Fruit fly (Drosophila melanogaster) Kc167 (cell line): ENCODE results near the gene Glut1.

Source experiments
- Myc ChIP-seq: fragments of >200 bp; optimal IDR thresholded peaks from 2 replicates; lab custom pipeline; 2017; ENCODE audit warnings: missing external identifiers
- Sin3A ChIP-seq: fragments of >200 bp; optimal IDR thresholded peaks from 2 replicates; lab custom pipeline; 2018; ENCODE audit warnings: missing external identifiers
- h ChIP-seq: fragments of >200 bp; optimal IDR thresholded peaks from 3 replicates; lab custom pipeline; 2018; ENCODE audit warnings: missing external identifiers
- insv ChIP-seq: fragments of >200 bp; optimal IDR thresholded peaks from 3 replicates; lab custom pipeline; 2018; ENCODE audit warnings: missing external identifiers
- psq ChIP-seq: fragments of >200 bp; optimal IDR thresholded peaks from 2 replicates; lab custom pipeline; 2017; ENCODE audit warnings: missing external identifiers
- ttk ChIP-seq: sonication (Bioruptor generic); optimal IDR thresholded peaks from 2 replicates; lab custom pipeline; 2017; ENCODE audit warnings: missing external identifiers

dm6 chr3L:1034887-1035260 lies 121.0 kb downstream of the Glut1 start:
- TF ChIP-seq Myc (lab: Kevin White, UChicago) (no peak), psq (lab: Kevin White, UChicago) (no peak), h (lab: Kevin White, UChicago) (no peak), insv (lab: Kevin White, UChicago) (no peak), ttk (lab: Kevin White, UChicago) (no peak), Sin3A (lab: Kevin White, UChicago) (no peak)
